Fruit fly (Drosophila melanogaster): Measurements from ENCODE around the gene CG18473.

DNA sequence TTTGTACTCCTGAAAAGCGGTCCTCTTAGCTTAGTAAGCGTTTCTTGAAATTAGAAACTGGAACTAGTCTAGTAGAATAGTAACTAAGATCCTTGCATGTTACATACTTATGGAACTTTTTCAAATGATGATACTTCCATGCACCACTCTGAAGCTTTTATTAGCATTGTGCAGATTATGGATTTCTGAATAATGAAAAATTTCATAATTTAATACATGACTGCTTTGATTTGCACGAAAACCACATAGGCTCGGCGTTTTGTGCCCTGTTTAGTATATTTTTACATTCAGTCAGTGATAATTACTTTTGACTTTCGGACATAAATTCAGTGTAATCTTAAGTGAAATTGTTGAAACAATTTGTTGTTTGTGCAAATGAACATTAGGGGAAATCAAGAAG, 7.9 kb upstream of the CG18473 start, which contains the start of gene CG43675:
- no peak for TF ChIP-seq CG33017 (tag; optimal IDR thresholded peaks at IDR 0.05)
- no peak for TF ChIP-seq toe (GFP tag; optimal IDR thresholded peaks at IDR 0.05)
- no peak for TF ChIP-seq tj (GFP tag; optimal IDR thresholded peaks at IDR 0.05)
- TF ChIP-seq CG7045 (GFP tag; optimal IDR thresholded peaks at IDR 0.05): no peak
- TF ChIP-seq bab1 (GFP tag; optimal IDR thresholded peaks at IDR 0.05): no peak

All from whole organism, adult.